Worm (Caenorhabditis elegans) whole organism, young adult: ENCODE measurements around the gene nprt-1.
A peak's percentile ranks its signal among the peaks of the same experiment; 100 is the strongest.

Experiments used
- B0035.1 ChIP-seq: sonication (generic microtip); optimal IDR thresholded peaks from 2 replicates; lab custom pipeline; 2016; ENCODE audit warnings: missing genetic modification characterization, mild to moderate bottlenecking, missing compliant biosample characterization, missing genotype, missing genetic modification reagents
- D2030.7 ChIP-seq: fragments of 200-800 bp; sonication (Bioruptor generic); IDR thresholded peaks from 2 replicates; pipeline ENCODE4 v1.3.6; 2022; ENCODE audit warnings: missing genetic modification reagents, missing genetic modification characterization, missing compliant biosample characterization
- F57A8.1 ChIP-seq: fragments of 200-800 bp; sonication (Bioruptor generic); optimal IDR thresholded peaks from 2 replicates; lab custom pipeline; 2018; ENCODE audit warnings: mild to moderate bottlenecking, missing genetic modification characterization, moderate library complexity, missing compliant biosample characterization
- K12H6.12 ChIP-seq: fragments of 200-800 bp; sonication (Bioruptor generic); optimal IDR thresholded peaks from 2 replicates; lab custom pipeline; 2018; ENCODE audit warnings: mild to moderate bottlenecking, missing genetic modification characterization, missing compliant biosample characterization
- Y67H2A.10 ChIP-seq: fragments of 200-800 bp; sonication (Bioruptor generic); conservative IDR thresholded peaks from 2 replicates; pipeline ENCODE4 v1.3.6; 2022; ENCODE audit warnings: missing genetic modification reagents, missing genetic modification characterization, missing compliant biosample characterization
- aptf-3 ChIP-seq: fragments of 200-800 bp; sonication (Bioruptor generic); IDR thresholded peaks from 2 replicates; pipeline ENCODE4 v1.3.6; 2022; ENCODE audit warnings: missing genetic modification characterization, missing compliant biosample characterization
- atf-7 ChIP-seq: sonication (generic microtip); optimal IDR thresholded peaks from 2 replicates; lab custom pipeline; 2017; ENCODE audit warnings: mild to moderate bottlenecking, missing genetic modification characterization, missing compliant biosample characterization
- attf-3 ChIP-seq: fragments of 200-800 bp; sonication (Bioruptor generic); conservative IDR thresholded peaks from 2 replicates; pipeline ENCODE4 v1.3.6; 2022; ENCODE audit warnings: missing genetic modification reagents, missing genetic modification characterization, missing compliant biosample characterization
- ceh-58 ChIP-seq: fragments of 200-800 bp; sonication (Bioruptor generic); IDR thresholded peaks from 2 replicates; pipeline ENCODE4 v1.3.6; 2022; ENCODE audit warnings: missing genetic modification characterization, missing compliant biosample characterization
- ceh-79 ChIP-seq: sonication (generic microtip); optimal IDR thresholded peaks from 2 replicates; lab custom pipeline; 2017; ENCODE audit warnings: mild to moderate bottlenecking, missing genetic modification characterization, missing compliant biosample characterization
- die-1 ChIP-seq: sonication (generic microtip); optimal IDR thresholded peaks from 2 replicates; lab custom pipeline; 2016; ENCODE audit warnings: missing genotype, mild to moderate bottlenecking, missing genetic modification characterization, missing compliant biosample characterization
- dox-1 ChIP-seq: fragments of 200-800 bp; sonication (Bioruptor generic); IDR thresholded peaks from 2 replicates; pipeline ENCODE4 v1.3.6; 2022; ENCODE audit warnings: missing genetic modification reagents, missing genetic modification characterization, missing compliant biosample characterization
- dpff-1 ChIP-seq: sonication (generic microtip); optimal IDR thresholded peaks from 2 replicates; lab custom pipeline; 2017; ENCODE audit warnings: mild to moderate bottlenecking, missing genetic modification characterization, missing compliant biosample characterization
- egrh-3 ChIP-seq: fragments of 200-800 bp; sonication (Bioruptor generic); IDR thresholded peaks from 2 replicates; pipeline ENCODE4 v1.3.6; 2022; ENCODE audit warnings: missing genetic modification reagents, missing genetic modification characterization, missing compliant biosample characterization
- ekl-4 ChIP-seq: fragments of 200-800 bp; sonication (Bioruptor generic); IDR thresholded peaks from 2 replicates; pipeline ENCODE4 v1.3.6; 2022; ENCODE audit warnings: missing genetic modification reagents, missing genetic modification characterization, missing compliant biosample characterization
- gei-17 ChIP-seq: fragments of 200-800 bp; sonication (Bioruptor generic); optimal IDR thresholded peaks from 2 replicates; lab custom pipeline; 2018; ENCODE audit warnings: mild to moderate bottlenecking, missing genetic modification characterization, missing compliant biosample characterization
- hlh-26 ChIP-seq: fragments of 200-800 bp; sonication (Bioruptor generic); conservative IDR thresholded peaks from 2 replicates; pipeline ENCODE4 v1.3.6; 2022; ENCODE audit warnings: missing genetic modification reagents, missing genetic modification characterization, missing compliant biosample characterization
- hmg-1.2 ChIP-seq: fragments of 200-800 bp; sonication (Bioruptor generic); IDR thresholded peaks from 2 replicates; pipeline ENCODE4 v1.3.6; 2022; ENCODE audit warnings: missing genetic modification reagents, missing genetic modification characterization, missing compliant biosample characterization
- hmg-20 ChIP-seq: fragments of 200-800 bp; sonication (Bioruptor generic); IDR thresholded peaks from 2 replicates; pipeline ENCODE4 v1.3.6; 2022; ENCODE audit warnings: missing genetic modification reagents, missing genetic modification characterization, missing compliant biosample characterization
- hsf-1 ChIP-seq: fragments of 200-800 bp; sonication (Bioruptor generic); IDR thresholded peaks from 2 replicates; pipeline ENCODE4 v1.3.6; 2022; ENCODE audit warnings: missing genetic modification reagents, missing genetic modification characterization, missing compliant biosample characterization
- lin-26 ChIP-seq: fragments of 200-800 bp; sonication (Bioruptor generic); IDR thresholded peaks from 2 replicates; pipeline ENCODE4 v1.3.6; 2022; ENCODE audit warnings: missing genetic modification reagents, missing genetic modification characterization, missing compliant biosample characterization
- lin-54 ChIP-seq: fragments of 200-800 bp; sonication (Bioruptor generic); optimal IDR thresholded peaks from 2 replicates; lab custom pipeline; 2018; ENCODE audit warnings: mild to moderate bottlenecking, missing genetic modification characterization, missing compliant biosample characterization
- mel-28 ChIP-seq: sonication (generic microtip); optimal IDR thresholded peaks from 2 replicates; lab custom pipeline; 2016; ENCODE audit warnings: borderline replicate concordance, mild to moderate bottlenecking, missing genetic modification characterization, missing compliant biosample characterization
- mes-4 ChIP-seq: sonication (generic microtip); optimal IDR thresholded peaks from 2 replicates; lab custom pipeline; 2016; ENCODE audit warnings: missing genotype, missing genetic modification characterization, missing compliant biosample characterization
- nfya-2 ChIP-seq: fragments of 200-800 bp; sonication (Bioruptor generic); IDR thresholded peaks from 2 replicates; pipeline ENCODE4 v1.3.6; 2022; ENCODE audit warnings: missing genetic modification reagents, missing genetic modification characterization, missing compliant biosample characterization
- nfyb-1 ChIP-seq: fragments of 200-800 bp; sonication (Bioruptor generic); IDR thresholded peaks from 2 replicates; pipeline ENCODE4 v1.3.6; 2022; ENCODE audit warnings: missing genetic modification reagents, missing genetic modification characterization, missing compliant biosample characterization
- nhr-27 ChIP-seq: fragments of 200-800 bp; sonication (Bioruptor generic); optimal IDR thresholded peaks from 2 replicates; lab custom pipeline; 2018; ENCODE audit warnings: mild to moderate bottlenecking, missing genetic modification characterization, moderate library complexity, missing compliant biosample characterization
- nhr-80 ChIP-seq: sonication (generic microtip); optimal IDR thresholded peaks from 2 replicates; lab custom pipeline; 2016; ENCODE audit warnings: missing genetic modification characterization, missing compliant biosample characterization
- nhr-90 ChIP-seq: sonication (generic microtip); optimal IDR thresholded peaks from 2 replicates; lab custom pipeline; 2016; ENCODE audit warnings: missing genotype, mild to moderate bottlenecking, missing genetic modification characterization, missing compliant biosample characterization
- rcor-1 ChIP-seq: fragments of 200-800 bp; sonication (Bioruptor generic); IDR thresholded peaks from 2 replicates; pipeline ENCODE4 v1.3.6; 2022; ENCODE audit warnings: missing genetic modification reagents, missing genetic modification characterization, missing compliant biosample characterization
- repo-1 ChIP-seq: sonication (generic microtip); optimal IDR thresholded peaks from 2 replicates; lab custom pipeline; 2017; ENCODE audit warnings: mild to moderate bottlenecking, missing genetic modification characterization, missing compliant biosample characterization
- rpc-1 ChIP-seq, 2 experiments: fragments of 150-350 bp in 1 of 2; sonication (generic microtip) in 1 of 2; optimal IDR thresholded peaks; 2 replicates each; lab custom pipeline; 2014 to 2018; ENCODE audit warnings: missing biosample characterization in 1 of 2, missing genetic modification characterization in 1 of 2, missing genetic modification reagents in 1 of 2, missing genotype in 1 of 2
- snpc-4 ChIP-seq, 5 experiments: fragments of 150-350 bp in 1 of 5; sonication (generic microtip) in 4 of 5; optimal IDR thresholded peaks; 2 replicates each; lab custom pipeline; 2014 to 2018; ENCODE audit warnings: missing genetic modification characterization in 5 of 5, missing biosample characterization in 3 of 5, antibody characterized with exemption in 2 of 5, mild to moderate bottlenecking in 2 of 5, missing compliant biosample characterization in 2 of 5, missing genotype in 2 of 5, moderate library complexity in 2 of 5, missing genetic modification reagents in 1 of 5
- somi-1 ChIP-seq: fragments of 200-800 bp; sonication (Bioruptor generic); optimal IDR thresholded peaks from 2 replicates; lab custom pipeline; 2018; ENCODE audit warnings: mild to moderate bottlenecking, missing genetic modification characterization, missing compliant biosample characterization
- sptf-2 ChIP-seq: fragments of 200-800 bp; sonication (Bioruptor generic); optimal IDR thresholded peaks from 2 replicates; lab custom pipeline; 2018; ENCODE audit warnings: mild to moderate bottlenecking, missing genetic modification characterization, missing compliant biosample characterization
- tbx-9 ChIP-seq: sonication (generic microtip); optimal IDR thresholded peaks from 2 replicates; lab custom pipeline; 2016; ENCODE audit warnings: borderline replicate concordance, missing genetic modification characterization, inconsistent platforms, missing compliant biosample characterization
- unc-130 ChIP-seq: sonication (generic microtip); optimal IDR thresholded peaks from 2 replicates; lab custom pipeline; 2016; ENCODE audit warnings: missing genetic modification reagents, missing genetic modification characterization, missing compliant biosample characterization
- unc-62 ChIP-seq: fragments of 150-350 bp; optimal IDR thresholded peaks from 2 replicates; lab custom pipeline; 2014; ENCODE audit warnings: missing biosample characterization, missing genetic modification reagents, missing genetic modification characterization
- zfh-2 ChIP-seq: fragments of 200-800 bp; sonication (Bioruptor generic); conservative IDR thresholded peaks from 2 replicates; pipeline ENCODE4 v1.3.6; 2022; ENCODE audit warnings: missing genetic modification reagents, missing genetic modification characterization, missing compliant biosample characterization
- ztf-6 ChIP-seq: fragments of 200-800 bp; sonication (Bioruptor generic); IDR thresholded peaks from 2 replicates; pipeline ENCODE4 v1.3.6; 2022; ENCODE audit warnings: missing genetic modification reagents, missing genetic modification characterization, missing compliant biosample characterization

nprt-1 gene

DNA sequence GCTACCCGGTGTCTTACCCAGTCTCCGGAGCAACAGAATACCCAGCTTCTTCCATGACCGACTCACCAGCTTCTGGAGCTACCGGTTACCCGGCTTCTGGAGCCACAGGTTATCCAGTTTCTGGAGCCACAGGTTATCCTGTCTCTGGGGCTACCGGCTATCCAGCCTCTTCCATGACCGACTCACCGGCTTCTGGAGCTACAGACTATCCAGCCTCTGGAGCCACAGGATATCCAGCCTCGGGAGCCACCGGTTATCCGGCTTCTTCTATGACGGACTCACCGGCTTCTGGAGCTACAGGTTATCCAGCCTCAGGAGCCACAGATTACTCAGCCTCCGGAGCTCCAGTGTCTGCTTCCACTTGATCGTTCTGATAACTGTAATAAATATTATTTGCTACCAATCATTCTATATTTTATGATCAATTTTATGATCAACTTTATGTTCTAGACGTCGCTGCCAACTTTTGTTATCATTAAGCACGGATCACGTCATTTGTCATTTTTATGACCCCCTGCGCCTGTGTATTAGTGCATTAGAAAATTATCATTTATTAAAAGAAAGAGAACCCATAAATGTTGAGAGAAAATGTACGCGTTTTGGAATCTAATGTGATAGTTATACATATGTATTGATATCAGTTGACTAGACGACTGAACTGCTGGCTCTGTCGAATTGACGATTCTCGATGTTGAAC, 35.0 kb downstream of the nprt-1 start:
- TF ChIP-seq B0035.1 (tag; lab: Kevin White, UChicago) (no peak), egrh-3 (peak; percentile 28; the same call in 1 of the 2 replicates), atf-7 (peak; percentile 2), unc-130 (GFP tag; lab: Kevin White, UChicago) (no peak), tbx-9 (no peak), F57A8.1 (GFP tag; lab: Kevin White, UChicago) (no peak), ceh-58 (GFP tag; lab: Robert Waterston, UW) (no peak), nhr-27 (tag; lab: Kevin White, UChicago) (no peak), unc-62 (peak; percentile 16), zfh-2 (GFP tag; lab: Robert Waterston, UW) (peak; percentile 66), D2030.7 (GFP tag; lab: Robert Waterston, UW) (no peak), nfya-2 (GFP tag; lab: Robert Waterston, UW) (no peak), hlh-26 (GFP tag; lab: Robert Waterston, UW) (no peak), K12H6.12 (tag; lab: Kevin White, UChicago) (no peak), dpff-1 (tag; lab: Kevin White, UChicago) (no peak), hmg-20 (no peak), nhr-80 (peak; percentile 79), sptf-2 (GFP tag; lab: Kevin White, UChicago) (no peak), hsf-1 (GFP tag; lab: Robert Waterston, UW) (no peak), mes-4 (no peak), attf-3 (GFP tag; lab: Robert Waterston, UW) (no peak)

DNA sequence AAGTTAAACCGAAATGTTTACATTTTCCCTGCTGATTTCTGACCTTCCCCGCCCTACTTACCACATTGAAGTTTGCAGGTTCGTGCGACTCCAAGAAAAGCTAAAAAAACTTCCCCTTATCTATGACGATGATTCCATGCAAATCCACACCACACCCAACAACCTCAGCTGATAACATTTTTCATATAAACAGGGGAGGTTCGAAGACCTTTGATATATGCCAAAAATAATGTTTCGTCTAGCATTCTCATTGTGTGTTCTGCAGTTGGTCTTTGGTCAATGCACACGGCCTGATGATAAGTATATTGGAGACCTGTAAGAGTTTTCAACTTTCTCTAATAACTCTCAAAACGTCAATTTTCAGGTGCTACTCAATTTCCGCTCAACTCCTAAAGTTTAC, 36.1 kb downstream of the nprt-1 start:
- TF ChIP-seq ceh-79 (no peak), nhr-80 (peak; percentile 67), nfyb-1 (GFP tag; lab: Robert Waterston, UW) (no peak), somi-1 (GFP tag; lab: Kevin White, UChicago) (no peak), lin-26 (no peak), dox-1 (0 out of 2 replicates have a peak, but pooled peaks have one; percentile 13), mel-28 (tag; lab: Kevin White, UChicago) (no peak)
- TF ChIP-seq, all 124 proteins: peak for 2

DNA sequence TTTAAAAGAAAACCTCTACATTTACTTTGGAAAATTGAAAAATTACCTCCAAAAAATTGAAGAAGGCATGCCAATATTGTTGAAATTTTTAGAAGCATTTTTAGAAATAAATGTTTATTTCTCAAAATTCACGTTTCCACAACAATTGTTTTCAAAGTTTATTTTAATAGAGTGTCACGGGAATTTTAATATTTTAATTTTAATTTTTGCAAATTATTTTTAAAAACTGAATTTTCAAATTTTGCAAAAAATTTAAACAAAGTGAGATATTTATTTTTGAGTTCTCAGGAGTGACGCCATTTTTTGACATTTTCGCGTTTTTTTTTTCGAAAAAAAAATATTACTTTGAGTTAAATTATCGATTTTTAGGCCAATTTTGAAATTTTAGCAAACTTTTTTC, 37.1 kb downstream of the nprt-1 start, which contains the start of gene Y54G2A.49:
Gene Y54G2A.49 (minus strand): TSS at position 101 of the 400 bp plus-strand sequence.
- TF ChIP-seq ztf-6 (no peak), hmg-1.2 (GFP tag; lab: Robert Waterston, UW) (no peak), nhr-90 (tag; lab: Kevin White, UChicago) (no peak), Y67H2A.10 (no peak), snpc-4 (GFP tag; optimal IDR thresholded peaks at IDR 0.05; lab: Kevin White, UChicago) (no peak), snpc-4 (tag; optimal IDR thresholded peaks at IDR 0.05; lab: Kevin White, UChicago) (no peak), gei-17 (GFP tag; lab: Kevin White, UChicago) (no peak), ekl-4 (GFP tag; lab: Robert Waterston, UW) (no peak), die-1 (tag; lab: Kevin White, UChicago) (no peak), rpc-1 (optimal IDR thresholded peaks at IDR 0.05; lab: Kevin White, UChicago) (no peak), rpc-1 (tag; optimal IDR thresholded peaks at IDR 0.05; lab: Kevin White, UChicago) (no peak), lin-54 (GFP tag; lab: Kevin White, UChicago) (no peak), rcor-1 (GFP tag; lab: Robert Waterston, UW) (no peak), mel-28 (tag; lab: Kevin White, UChicago) (no peak), repo-1 (tag; lab: Kevin White, UChicago) (no peak), aptf-3 (GFP tag; lab: Robert Waterston, UW) (no peak)
